Worm (Caenorhabditis elegans) whole organism, L4 larva: ENCODE measurements around the gene srh-269.

Experiments used
- D1046.2 ChIP-seq: fragments of 200-800 bp; sonication (Bioruptor generic); IDR thresholded peaks from 2 replicates; pipeline ENCODE4 v1.3.6; 2022; ENCODE audit warnings: missing genetic modification characterization, missing compliant biosample characterization
- F10B5.3 ChIP-seq: sonication (generic microtip); optimal IDR thresholded peaks from 2 replicates; lab custom pipeline; 2016; ENCODE audit warnings: mild to moderate bottlenecking, missing genetic modification characterization, missing compliant biosample characterization
- F37D6.2 ChIP-seq: sonication (generic microtip); optimal IDR thresholded peaks from 2 replicates; lab custom pipeline; 2016; ENCODE audit warnings: mild to moderate bottlenecking, missing genetic modification characterization, missing compliant biosample characterization
- F44E2.7 ChIP-seq: fragments of 200-800 bp; sonication (Bioruptor generic); IDR thresholded peaks from 2 replicates; pipeline ENCODE4 v2.1.2; 2022; ENCODE audit warnings: missing genetic modification characterization, missing compliant biosample characterization
- R02D3.7 ChIP-seq: fragments of 150-350 bp; sonication (generic microtip); optimal IDR thresholded peaks from 3 replicates; lab custom pipeline; 2014; ENCODE audit warnings: missing biosample characterization, missing genetic modification characterization
- T20F7.1 ChIP-seq: fragments of 200-800 bp; sonication (Bioruptor generic); optimal IDR thresholded peaks from 2 replicates; lab custom pipeline; 2018; ENCODE audit warnings: mild to moderate bottlenecking, missing genetic modification characterization, missing compliant biosample characterization
- T26A8.4 ChIP-seq: fragments of 200-800 bp; sonication (Bioruptor generic); IDR thresholded peaks from 2 replicates; pipeline ENCODE4 v1.3.6; 2022; ENCODE audit warnings: missing genetic modification characterization, missing compliant biosample characterization
- Y105C5A.15 ChIP-seq: fragments of 200-800 bp; sonication (Bioruptor generic); IDR thresholded peaks from 2 replicates; pipeline ENCODE4 v1.3.6; 2022; ENCODE audit warnings: missing genetic modification characterization, missing compliant biosample characterization
- Y48G9A.11 ChIP-seq: fragments of 200-800 bp; sonication (Bioruptor generic); IDR thresholded peaks from 2 replicates; pipeline ENCODE4 v1.3.6; 2022; ENCODE audit warnings: missing genetic modification reagents, missing genetic modification characterization, missing compliant biosample characterization
- ZK546.5 ChIP-seq, 2 experiments: sonication (generic microtip); optimal IDR thresholded peaks; 2 replicates each; lab custom pipeline; 2017; ENCODE audit warnings: missing biosample characterization in 2 of 2, missing genetic modification characterization in 2 of 2
- aly-2 ChIP-seq: sonication (generic microtip); optimal IDR thresholded peaks from 2 replicates; lab custom pipeline; 2018; ENCODE audit warnings: missing biosample characterization, missing genetic modification characterization
- arid-1 ChIP-seq: fragments of 200-800 bp; sonication (Bioruptor generic); conservative IDR thresholded peaks from 2 replicates; pipeline ENCODE4 v1.3.6; 2022; ENCODE audit warnings: missing genetic modification reagents, missing genetic modification characterization, missing compliant biosample characterization
- attf-4 ChIP-seq: sonication (generic microtip); optimal IDR thresholded peaks from 3 replicates; lab custom pipeline; 2017; ENCODE audit warnings: missing biosample characterization, missing genetic modification characterization
- ceh-44 ChIP-seq: fragments of 200-800 bp; sonication (Bioruptor generic); IDR thresholded peaks from 2 replicates; pipeline ENCODE4 v1.3.6; 2022; ENCODE audit warnings: missing genetic modification reagents, missing genetic modification characterization, missing compliant biosample characterization
- ceh-82 ChIP-seq: sonication (generic microtip); optimal IDR thresholded peaks from 2 replicates; lab custom pipeline; 2017; ENCODE audit warnings: missing biosample characterization, missing genetic modification characterization
- cey-2 ChIP-seq: sonication (generic microtip); optimal IDR thresholded peaks from 3 replicates; lab custom pipeline; 2017; ENCODE audit warnings: missing genetic modification characterization, mild to moderate bottlenecking, missing compliant biosample characterization, antibody characterized with exemption, borderline replicate concordance; ENCODE audit not compliant: insufficient read depth
- daf-16 ChIP-seq, 3 experiments: sonication (generic microtip); optimal IDR thresholded peaks; 2 replicates each; lab custom pipeline; 2016 to 2017; ENCODE audit warnings: missing genetic modification characterization in 3 of 3, missing genetic modification reagents in 3 of 3, mild to moderate bottlenecking in 2 of 3, missing compliant biosample characterization in 2 of 3, missing biosample characterization in 1 of 3, moderate library complexity in 1 of 3
- daf-8 ChIP-seq: fragments of 200-800 bp; sonication (Bioruptor generic); IDR thresholded peaks from 2 replicates; pipeline ENCODE4 v1.3.6; 2022; ENCODE audit warnings: missing genetic modification characterization, missing compliant biosample characterization
- dmd-6 ChIP-seq: fragments of 200-800 bp; sonication (Bioruptor generic); IDR thresholded peaks from 2 replicates; pipeline ENCODE4 v1.3.6; 2022; ENCODE audit warnings: missing genetic modification reagents, missing genetic modification characterization, missing compliant biosample characterization
- dmd-8 ChIP-seq: fragments of 200-800 bp; sonication (Bioruptor generic); IDR thresholded peaks from 2 replicates; pipeline ENCODE4 v1.3.6; 2022; ENCODE audit warnings: missing genetic modification characterization, missing compliant biosample characterization
- dpl-1 ChIP-seq: fragments of 150-350 bp; optimal IDR thresholded peaks from 2 replicates; lab custom pipeline; 2014; ENCODE audit warnings: missing biosample characterization, missing genetic modification reagents, missing genetic modification characterization
- duxl-1 ChIP-seq: sonication (generic microtip); optimal IDR thresholded peaks from 2 replicates; lab custom pipeline; 2016; ENCODE audit warnings: mild to moderate bottlenecking, missing genetic modification characterization, moderate library complexity, missing compliant biosample characterization; ENCODE audit not compliant: poor library complexity
- egl-27 ChIP-seq: sonication (generic microtip); optimal IDR thresholded peaks from 3 replicates; lab custom pipeline; 2017; ENCODE audit warnings: missing biosample characterization, missing genetic modification reagents, missing genetic modification characterization
- fkh-10 ChIP-seq: fragments of 150-350 bp; optimal IDR thresholded peaks from 2 replicates; lab custom pipeline; 2014; ENCODE audit warnings: missing biosample characterization, missing genetic modification reagents, missing genetic modification characterization
- hlh-11 ChIP-seq: fragments of 200-800 bp; sonication (Bioruptor generic); optimal IDR thresholded peaks from 2 replicates; lab custom pipeline; 2018; ENCODE audit warnings: mild to moderate bottlenecking, missing genetic modification characterization, missing compliant biosample characterization
- hlh-30 ChIP-seq: sonication (generic microtip); optimal IDR thresholded peaks from 2 replicates; lab custom pipeline; 2017; ENCODE audit warnings: antibody characterized with exemption, mild to moderate bottlenecking, missing genetic modification characterization, missing compliant biosample characterization; ENCODE audit not compliant: insufficient read depth
- lim-7 ChIP-seq: fragments of 200-800 bp; sonication (Bioruptor generic); IDR thresholded peaks from 2 replicates; pipeline ENCODE4 v1.3.6; 2022; ENCODE audit warnings: missing genetic modification characterization, missing compliant biosample characterization
- lin-1 ChIP-seq: fragments of 200-800 bp; sonication (Bioruptor generic); IDR thresholded peaks from 2 replicates; pipeline ENCODE4 v1.3.6; 2022; ENCODE audit warnings: missing genetic modification reagents, missing genetic modification characterization, missing compliant biosample characterization
- lin-13 ChIP-seq: fragments of 150-350 bp; optimal IDR thresholded peaks from 2 replicates; lab custom pipeline; 2014; ENCODE audit warnings: missing biosample characterization, missing genetic modification reagents, missing genetic modification characterization
- lsy-2 ChIP-seq, 2 experiments: fragments of 150-350 bp in 1 of 2; sonication (generic microtip) in 1 of 2; optimal IDR thresholded peaks; 2 replicates each; lab custom pipeline; 2014 to 2017; ENCODE audit warnings: missing biosample characterization in 2 of 2, missing genetic modification characterization in 2 of 2
- mdl-1 ChIP-seq, 2 experiments: fragments of 150-350 bp in 1 of 2; sonication (generic microtip) in 1 of 2; optimal IDR thresholded peaks; 2 replicates each; lab custom pipeline; 2014 to 2017; ENCODE audit warnings: missing biosample characterization in 2 of 2, missing genetic modification characterization in 2 of 2
- mdt-29 ChIP-seq: fragments of 200-800 bp; sonication (Bioruptor generic); IDR thresholded peaks from 2 replicates; pipeline ENCODE4 v1.3.6; 2022; ENCODE audit warnings: missing genetic modification reagents, missing genetic modification characterization, missing compliant biosample characterization
- mxl-2 ChIP-seq: fragments of 200-800 bp; sonication (Bioruptor generic); conservative IDR thresholded peaks from 2 replicates; pipeline ENCODE4 v1.3.6; 2022; ENCODE audit warnings: missing genetic modification reagents, missing genetic modification characterization, missing compliant biosample characterization
- nhr-102 ChIP-seq: sonication (generic microtip); optimal IDR thresholded peaks from 2 replicates; lab custom pipeline; 2016; ENCODE audit warnings: mild to moderate bottlenecking, missing genetic modification characterization, moderate library complexity, missing compliant biosample characterization
- nhr-11 ChIP-seq: fragments of 150-350 bp; optimal IDR thresholded peaks from 2 replicates; lab custom pipeline; 2014; ENCODE audit warnings: missing biosample characterization, missing genetic modification characterization
- nhr-111 ChIP-seq: fragments of 200-800 bp; sonication (Bioruptor generic); optimal IDR thresholded peaks from 2 replicates; lab custom pipeline; 2018; ENCODE audit warnings: mild to moderate bottlenecking, missing genetic modification characterization, missing compliant biosample characterization
- nhr-237 ChIP-seq: sonication (generic microtip); optimal IDR thresholded peaks from 2 replicates; lab custom pipeline; 2017; ENCODE audit warnings: missing biosample characterization, missing genetic modification characterization
- nhr-41 ChIP-seq: fragments of 200-800 bp; sonication (Bioruptor generic); IDR thresholded peaks from 2 replicates; pipeline ENCODE4 v1.3.6; 2022; ENCODE audit warnings: missing genetic modification reagents, missing genetic modification characterization, missing compliant biosample characterization
- nhr-6 ChIP-seq: fragments of 150-350 bp; optimal IDR thresholded peaks from 2 replicates; lab custom pipeline; 2014; ENCODE audit warnings: missing biosample characterization, missing genetic modification characterization
- nhr-76 ChIP-seq: fragments of 150-350 bp; optimal IDR thresholded peaks from 2 replicates; lab custom pipeline; 2014; ENCODE audit warnings: missing biosample characterization, missing genetic modification characterization
- nhr-77 ChIP-seq: fragments of 150-350 bp; optimal IDR thresholded peaks from 2 replicates; lab custom pipeline; 2014; ENCODE audit warnings: missing biosample characterization, missing genetic modification characterization
- php-3 ChIP-seq: fragments of 200-800 bp; sonication (Bioruptor generic); IDR thresholded peaks from 2 replicates; pipeline ENCODE4 v1.3.6; 2022; ENCODE audit warnings: missing genetic modification reagents, missing genetic modification characterization, missing compliant biosample characterization
- rbr-2 ChIP-seq: sonication (generic microtip); optimal IDR thresholded peaks from 2 replicates; lab custom pipeline; 2016; ENCODE audit warnings: missing genotype, missing genetic modification characterization, missing compliant biosample characterization
- skn-1 ChIP-seq: fragments of 150-350 bp; optimal IDR thresholded peaks from 2 replicates; lab custom pipeline; 2014; ENCODE audit warnings: missing biosample characterization, missing genetic modification characterization
- vab-7 ChIP-seq: fragments of 200-800 bp; sonication (Bioruptor generic); IDR thresholded peaks from 2 replicates; pipeline ENCODE4 v1.3.6; 2022; ENCODE audit warnings: missing genetic modification reagents, missing genetic modification characterization, missing compliant biosample characterization
- zfp-3 ChIP-seq: fragments of 200-800 bp; sonication (Bioruptor generic); conservative IDR thresholded peaks from 2 replicates; pipeline ENCODE4 v1.3.6; 2022; ENCODE audit warnings: missing genetic modification reagents, missing genetic modification characterization, missing compliant biosample characterization
- ztf-7 ChIP-seq: fragments of 150-350 bp; optimal IDR thresholded peaks from 2 replicates; lab custom pipeline; 2014; ENCODE audit warnings: missing biosample characterization, missing genetic modification characterization

Gene srh-269

ce11 chrV:16591992-16592798 is at the start of gene srh-269 (continued):
- no peak for TF ChIP-seq mdl-1 (tag; optimal IDR thresholded peaks at IDR 0.05; lab: Kevin White, UChicago)
- no peak for TF ChIP-seq aly-2
- TF ChIP-seq duxl-1 (tag; lab: Kevin White, UChicago) = peak; percentile 84
- TF ChIP-seq attf-4 (tag; lab: Kevin White, UChicago) = no peak
- peak; percentile 51 for TF ChIP-seq rbr-2 (tag; lab: Kevin White, UChicago)
- TF ChIP-seq lin-1 (GFP tag; lab: Robert Waterston, UW) = peak; percentile 83; the same call in 1 of the 2 replicates
- TF ChIP-seq Y48G9A.11 (GFP tag; lab: Robert Waterston, UW) = peak; percentile 78
- TF ChIP-seq, all 104 proteins: peak for 65

ce11 chrV:16640366-16640765 is 48.5 kb upstream of the srh-269 start:
- TF ChIP-seq arid-1 (GFP tag; lab: Robert Waterston, UW) = 0 out of 2 replicates have a peak, but pooled peaks have one; percentile 21
- no peak for TF ChIP-seq dpl-1
- no peak for TF ChIP-seq egl-27 (tag; lab: Kevin White, UChicago)
- no peak for TF ChIP-seq Y105C5A.15 (GFP tag; lab: Robert Waterston, UW)
- 0 out of 2 replicates have a peak, but pooled peaks have one; percentile 10 for TF ChIP-seq nhr-41 (GFP tag; lab: Robert Waterston, UW)
- no peak for TF ChIP-seq nhr-111 (GFP tag; lab: Kevin White, UChicago)
- TF ChIP-seq skn-1 (tag; lab: Kevin White, UChicago) = no peak
- no peak for TF ChIP-seq vab-7 (GFP tag; lab: Robert Waterston, UW)
- no peak for TF ChIP-seq hlh-30 (tag; lab: Kevin White, UChicago)
- no peak for TF ChIP-seq ZK546.5 (tag; optimal IDR thresholded peaks at IDR 0.05; lab: Kevin White, UChicago)
- TF ChIP-seq F37D6.2 (tag; lab: Kevin White, UChicago) = no peak
- no peak for TF ChIP-seq lsy-2 (tag; optimal IDR thresholded peaks at IDR 0.05; lab: Kevin White, UChicago)
- peak; percentile 30; the same call in 1 of the 2 replicates for TF ChIP-seq php-3
- peak; percentile 74 for TF ChIP-seq duxl-1 (tag; lab: Kevin White, UChicago)
- no peak for TF ChIP-seq mxl-2 (GFP tag; lab: Robert Waterston, UW)
- TF ChIP-seq nhr-102 (tag; lab: Kevin White, UChicago) = no peak
- TF ChIP-seq nhr-6 (tag; lab: Kevin White, UChicago) = no peak
- no peak for TF ChIP-seq lin-13 (GFP tag; lab: Kevin White, UChicago)
- TF ChIP-seq ceh-82 (tag; lab: Kevin White, UChicago) = no peak
- TF ChIP-seq nhr-76 (tag; lab: Kevin White, UChicago) = no peak
- no peak for TF ChIP-seq hlh-11 (tag; lab: Kevin White, UChicago)
- no peak for TF ChIP-seq mdt-29
- peak; percentile 74 for TF ChIP-seq lim-7 (GFP tag; lab: Robert Waterston, UW)
- 0 out of 2 replicates have a peak, but pooled peaks have one; percentile 38 for TF ChIP-seq zfp-3 (GFP tag; lab: Robert Waterston, UW)
- no peak for TF ChIP-seq T20F7.1
- TF ChIP-seq rbr-2 (tag; lab: Kevin White, UChicago) = no peak
- no peak for TF ChIP-seq daf-8 (GFP tag; lab: Robert Waterston, UW)
- TF ChIP-seq nhr-237 (tag; lab: Kevin White, UChicago) = no peak
- no peak for TF ChIP-seq ztf-7 (tag; lab: Kevin White, UChicago)
- no peak for TF ChIP-seq nhr-77 (tag; lab: Kevin White, UChicago)
- peak; percentile 43; the same call in 1 of the 2 replicates for TF ChIP-seq dmd-6 (GFP tag; lab: Robert Waterston, UW)
- no peak for TF ChIP-seq cey-2 (tag; lab: Kevin White, UChicago)
- no peak for TF ChIP-seq F10B5.3
- TF ChIP-seq R02D3.7 (tag; lab: Kevin White, UChicago) = no peak
- TF ChIP-seq daf-16 (GFP tag; optimal IDR thresholded peaks at IDR 0.05; lab: Kevin White, UChicago) = no peak
- peak; percentile 42 for TF ChIP-seq daf-16 (tag; optimal IDR thresholded peaks at IDR 0.05; lab: Kevin White, UChicago)
- 0 out of 2 replicates have a peak, but pooled peaks have one; percentile 48 for TF ChIP-seq F44E2.7
- TF ChIP-seq D1046.2 (GFP tag; lab: Robert Waterston, UW) = no peak
- TF ChIP-seq fkh-10 (GFP tag; lab: Kevin White, UChicago) = no peak
- TF ChIP-seq nhr-11 (tag; lab: Kevin White, UChicago) = no peak
- TF ChIP-seq dmd-8 = peak; percentile 81; the same call in 1 of the 2 replicates
- 0 out of 2 replicates have a peak, but pooled peaks have one; percentile 12 for TF ChIP-seq lin-1 (GFP tag; lab: Robert Waterston, UW)
- no peak for TF ChIP-seq T26A8.4 (GFP tag; lab: Robert Waterston, UW)
- TF ChIP-seq ceh-44 (GFP tag; lab: Robert Waterston, UW) = no peak
